Worm (Caenorhabditis elegans): ENCODE measurements around the gene srh-279.

Gene srh-279

DNA sequence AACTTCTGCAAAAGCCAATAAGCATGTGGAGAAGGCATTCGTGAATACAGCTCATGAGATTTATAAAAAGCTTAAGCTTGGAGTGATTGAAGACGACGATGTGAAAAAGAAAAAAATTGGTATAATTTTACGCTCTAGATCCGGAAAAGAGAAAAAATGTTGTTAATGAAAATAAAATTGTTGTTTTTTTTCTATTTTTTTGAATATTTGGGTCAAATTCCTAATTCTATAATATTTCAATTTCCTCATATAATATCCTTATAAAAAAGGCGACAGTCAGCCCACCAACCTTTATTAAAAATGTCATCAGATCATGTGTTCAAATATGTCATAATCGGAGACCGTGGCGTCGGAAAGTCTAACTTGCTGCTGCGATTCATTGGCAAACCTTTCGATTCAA lies 3.2 kb downstream of the srh-279 start, which contains the start of gene rabr-3:
Gene rabr-3 (plus strand): TSS at position 301 of the 400 bp plus-strand sequence.
- no peak for TF ChIP-seq tbx-11 (GFP tag; IDR thresholded peaks at IDR 0.05)
- TF ChIP-seq B0310.2 (tag; optimal IDR thresholded peaks at IDR 0.05), result no peak
- TF ChIP-seq hmbx-1 (tag; optimal IDR thresholded peaks at IDR 0.05), result no peak
- no peak for TF ChIP-seq tra-4 (tag; optimal IDR thresholded peaks at IDR 0.05)

DNA sequence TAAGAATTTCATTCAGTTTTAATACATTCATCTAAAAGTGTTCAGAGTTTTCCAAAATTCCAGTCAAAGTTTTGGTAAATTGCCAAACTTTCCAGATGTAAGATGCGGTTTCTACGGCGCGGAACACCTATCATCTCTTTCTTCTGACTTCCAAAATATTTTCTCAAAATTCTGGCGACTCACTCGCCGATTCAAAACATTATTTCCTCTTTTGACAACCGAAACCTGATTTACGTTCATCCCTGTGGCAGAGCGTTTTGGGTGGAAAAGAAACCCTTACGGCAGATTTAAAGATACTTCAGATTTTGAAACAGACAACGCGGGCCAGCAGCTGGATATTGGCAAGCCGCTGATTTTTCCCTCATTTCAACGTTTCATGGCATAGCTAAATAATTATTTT lies 5.8 kb downstream of the srh-279 start, which contains the start of gene F11A5.5:
Gene F11A5.5 (plus strand): TSS at position 301 of the 400 bp plus-strand sequence.
- TF ChIP-seq tbx-37 (GFP tag; conservative IDR thresholded peaks at IDR 0.05) (no peak), ceh-36 (tag; optimal IDR thresholded peaks at IDR 0.05) (no peak), hmbx-1 (tag; optimal IDR thresholded peaks at IDR 0.05) (no peak), B0310.2 (tag; optimal IDR thresholded peaks at IDR 0.05) (no peak), hnd-1 (tag; optimal IDR thresholded peaks at IDR 0.05) (no peak), flt-1 (GFP tag; IDR thresholded peaks at IDR 0.05) (no peak), hmg-4 (GFP tag; optimal IDR thresholded peaks at IDR 0.05) (no peak), tbx-11 (GFP tag; IDR thresholded peaks at IDR 0.05) (no peak)

DNA sequence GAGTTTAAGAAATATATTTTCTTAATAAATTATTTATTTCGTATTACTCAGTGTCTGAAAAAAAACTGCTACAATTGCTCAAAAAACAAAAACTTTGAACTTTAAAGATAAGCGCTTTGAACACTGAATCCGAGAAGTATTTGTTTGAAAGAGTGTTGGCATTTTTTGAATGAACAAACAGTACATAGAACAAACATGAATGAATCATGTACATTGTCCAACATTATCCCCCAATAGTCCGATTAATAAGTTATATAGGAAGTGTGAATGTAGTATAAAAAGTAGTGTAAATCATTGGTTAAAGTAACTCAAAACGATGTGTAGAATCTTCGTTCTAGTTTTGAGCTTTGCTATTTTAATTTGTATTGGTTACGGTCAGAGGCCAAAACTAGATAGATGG lies 9.5 kb downstream of the srh-279 start, which contains the start of gene F11A5.17:
Gene F11A5.17 (plus strand): TSS at position 301 of the 400 bp plus-strand sequence.
- no peak for TF ChIP-seq flt-1 (GFP tag; IDR thresholded peaks at IDR 0.05)
- TF ChIP-seq ets-7 (tag; optimal IDR thresholded peaks at IDR 0.05), result no peak
- TF ChIP-seq B0310.2 (tag; optimal IDR thresholded peaks at IDR 0.05), result no peak
- no peak for TF ChIP-seq F13C5.2 (tag; optimal IDR thresholded peaks at IDR 0.05)
- TF ChIP-seq ama-1 (optimal IDR thresholded peaks at IDR 0.05), result no peak
- TF ChIP-seq tra-4 (tag; optimal IDR thresholded peaks at IDR 0.05), result no peak
- no peak for TF ChIP-seq ceh-13 (GFP tag; optimal IDR thresholded peaks at IDR 0.05)
- TF ChIP-seq hmg-4 (GFP tag; optimal IDR thresholded peaks at IDR 0.05), result no peak
- no peak for TF ChIP-seq pes-1 (GFP tag; IDR thresholded peaks at IDR 0.05)
- no peak for TF ChIP-seq hnd-1 (tag; optimal IDR thresholded peaks at IDR 0.05)
- no peak for TF ChIP-seq tbx-37 (GFP tag; conservative IDR thresholded peaks at IDR 0.05)

DNA sequence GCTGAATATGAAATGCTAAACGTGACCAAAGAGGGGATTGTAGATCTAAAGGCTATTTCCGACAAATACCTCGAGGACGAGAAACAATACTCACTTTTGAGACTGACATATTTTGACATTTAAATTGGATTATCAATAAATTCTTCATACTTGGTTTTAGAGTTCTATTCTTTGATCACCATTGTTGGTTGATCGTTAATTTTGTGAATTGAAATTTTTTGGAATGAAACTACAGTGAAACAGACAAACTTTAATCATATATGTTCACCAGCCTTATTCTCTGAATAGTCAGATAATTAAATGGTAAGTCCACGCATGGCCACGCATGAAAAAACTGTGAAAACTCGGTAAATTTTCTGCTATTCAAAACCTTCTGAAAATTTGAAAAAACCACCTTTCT lies 10.4 kb downstream of the srh-279 start, which contains the start of gene F11A5.18:
Gene F11A5.18 (plus strand): TSS at position 301 of the 400 bp plus-strand sequence.
- no peak for TF ChIP-seq sea-1 (GFP tag; conservative IDR thresholded peaks at IDR 0.05)
- no peak for TF ChIP-seq hmg-4 (GFP tag; optimal IDR thresholded peaks at IDR 0.05)
- no peak for TF ChIP-seq aly-1 (tag; optimal IDR thresholded peaks at IDR 0.05)
- no peak for TF ChIP-seq ama-1 (optimal IDR thresholded peaks at IDR 0.05)
- TF ChIP-seq flt-1 (GFP tag; IDR thresholded peaks at IDR 0.05), result no peak
- TF ChIP-seq ceh-36 (tag; optimal IDR thresholded peaks at IDR 0.05), result no peak
- TF ChIP-seq hmbx-1 (tag; optimal IDR thresholded peaks at IDR 0.05), result no peak
- no peak for TF ChIP-seq scrt-1 (GFP tag; IDR thresholded peaks at IDR 0.05)
- TF ChIP-seq ceh-13 (GFP tag; optimal IDR thresholded peaks at IDR 0.05), result no peak
- no peak for TF ChIP-seq tra-4 (tag; optimal IDR thresholded peaks at IDR 0.05)
- TF ChIP-seq F13C5.2 (tag; optimal IDR thresholded peaks at IDR 0.05), result no peak
- no peak for TF ChIP-seq ets-7 (tag; optimal IDR thresholded peaks at IDR 0.05)
- no peak for TF ChIP-seq hnd-1 (tag; optimal IDR thresholded peaks at IDR 0.05)
- no peak for TF ChIP-seq tbx-37 (GFP tag; conservative IDR thresholded peaks at IDR 0.05)
- TF ChIP-seq tbx-11 (GFP tag; IDR thresholded peaks at IDR 0.05), result no peak
- no peak for TF ChIP-seq pes-1 (GFP tag; IDR thresholded peaks at IDR 0.05)

DNA sequence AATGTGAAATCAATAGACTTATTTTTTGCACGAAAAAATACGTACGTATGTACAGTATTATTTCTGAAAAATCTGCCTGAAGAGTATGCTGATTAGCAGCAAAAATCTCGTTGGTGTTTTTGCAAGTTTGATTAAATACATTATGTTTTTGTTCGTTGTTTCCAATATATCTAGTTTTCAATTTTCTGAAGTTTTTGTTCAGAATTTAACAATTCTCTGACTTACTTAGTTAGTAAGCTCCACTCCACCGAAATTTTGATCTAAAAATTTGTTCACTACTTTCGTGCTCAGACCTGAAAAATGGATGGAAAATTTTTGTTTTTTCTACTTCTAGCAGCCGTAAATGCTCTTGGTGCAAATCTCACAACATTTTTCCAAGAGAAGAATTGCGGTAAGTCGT lies 12.7 kb downstream of the srh-279 start, which contains the start of gene irld-26:
Gene irld-26 (plus strand): TSS at position 301 of the 400 bp plus-strand sequence.
- TF ChIP-seq tra-4 (tag; optimal IDR thresholded peaks at IDR 0.05), result no peak
- TF ChIP-seq scrt-1 (GFP tag; IDR thresholded peaks at IDR 0.05), result no peak
- no peak for TF ChIP-seq hnd-1 (tag; optimal IDR thresholded peaks at IDR 0.05)
- TF ChIP-seq hmbx-1 (tag; optimal IDR thresholded peaks at IDR 0.05), result no peak

DNA sequence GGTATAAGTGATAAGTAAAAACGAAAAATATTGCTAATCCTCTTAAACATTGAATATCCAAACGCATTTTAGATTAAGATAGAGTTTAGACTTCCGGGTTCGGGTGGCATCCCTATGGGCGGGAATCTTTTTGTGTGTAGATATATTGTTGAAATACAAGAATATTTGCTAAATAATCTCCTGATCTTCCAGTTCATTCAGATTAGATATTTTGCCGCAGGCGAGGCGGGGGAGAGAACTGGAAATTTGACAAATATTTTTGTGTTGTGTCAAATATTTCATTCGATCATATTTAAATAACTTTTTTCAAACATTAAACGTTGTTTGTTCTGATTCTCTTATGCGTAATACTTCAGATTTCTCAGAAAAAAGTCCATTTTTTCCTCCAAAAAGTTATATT lies 17.6 kb downstream of the srh-279 start, which contains the start of gene oac-15:
Gene oac-15 (minus strand): TSS at position 101 of the 400 bp plus-strand sequence.
- TF ChIP-seq B0310.2 (tag; optimal IDR thresholded peaks at IDR 0.05) (no peak), hmbx-1 (tag; optimal IDR thresholded peaks at IDR 0.05) (no peak), ets-7 (tag; optimal IDR thresholded peaks at IDR 0.05) (no peak), ceh-13 (GFP tag; optimal IDR thresholded peaks at IDR 0.05) (no peak), ama-1 (optimal IDR thresholded peaks at IDR 0.05) (no peak), sea-1 (GFP tag; conservative IDR thresholded peaks at IDR 0.05) (no peak), flt-1 (GFP tag; IDR thresholded peaks at IDR 0.05) (no peak)

DNA sequence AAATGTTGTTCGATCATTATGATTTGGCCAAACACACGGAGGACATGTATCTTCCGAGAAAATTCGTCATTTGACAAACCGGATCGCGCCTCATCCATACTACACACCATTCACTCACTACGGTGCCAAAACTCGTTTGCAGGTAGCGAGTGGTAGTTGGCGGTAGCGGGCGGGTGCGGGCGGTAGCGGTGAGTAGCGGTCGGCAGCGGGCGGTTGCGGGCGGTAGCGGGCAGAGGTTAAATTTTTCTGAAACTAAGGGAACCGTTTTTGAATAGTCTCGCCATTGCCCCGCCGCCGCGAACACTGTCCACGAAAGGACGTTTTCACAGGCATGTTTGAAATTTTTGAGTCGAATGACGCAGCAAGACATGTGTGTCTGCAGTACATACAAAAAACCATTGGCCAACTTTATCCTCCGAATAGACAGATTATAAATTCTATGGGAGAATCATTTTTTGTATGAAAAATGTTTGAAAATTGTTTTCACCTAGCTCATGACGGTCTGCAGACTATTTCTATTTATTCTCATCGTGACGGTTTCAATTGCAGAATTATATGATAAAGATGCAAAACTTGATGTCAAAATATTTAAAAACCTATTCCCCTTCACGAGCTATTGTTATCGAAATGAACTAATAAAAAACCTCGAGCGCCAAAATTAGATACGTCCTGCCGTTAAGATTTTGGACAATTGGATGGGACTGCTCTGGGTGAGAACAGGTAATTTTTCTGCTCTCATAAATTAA lies 18.2 kb downstream of the srh-279 start, which contains the start of gene F11A5.16:
Gene F11A5.16 (plus strand): TSS at position 696 of the 746 bp plus-strand sequence.
- TF ChIP-seq ceh-13 (GFP tag; optimal IDR thresholded peaks at IDR 0.05), result no peak
- no peak for TF ChIP-seq hnd-1 (tag; optimal IDR thresholded peaks at IDR 0.05)
- no peak for TF ChIP-seq scrt-1 (GFP tag; IDR thresholded peaks at IDR 0.05)
- TF ChIP-seq ets-7 (tag; optimal IDR thresholded peaks at IDR 0.05), result no peak
- TF ChIP-seq tbx-37 (GFP tag; conservative IDR thresholded peaks at IDR 0.05), result no peak
- TF ChIP-seq flt-1 (GFP tag; IDR thresholded peaks at IDR 0.05), result no peak
- no peak for TF ChIP-seq B0310.2 (tag; optimal IDR thresholded peaks at IDR 0.05)
- no peak for TF ChIP-seq pes-1 (GFP tag; IDR thresholded peaks at IDR 0.05)
- no peak for TF ChIP-seq sea-1 (GFP tag; conservative IDR thresholded peaks at IDR 0.05)
- no peak for TF ChIP-seq tbx-11 (GFP tag; IDR thresholded peaks at IDR 0.05)
- TF ChIP-seq tra-4 (tag; optimal IDR thresholded peaks at IDR 0.05), result no peak
- no peak for TF ChIP-seq hmbx-1 (tag; optimal IDR thresholded peaks at IDR 0.05)
- no peak for TF ChIP-seq aly-1 (tag; optimal IDR thresholded peaks at IDR 0.05)
- no peak for TF ChIP-seq F13C5.2 (tag; optimal IDR thresholded peaks at IDR 0.05)
- no peak for TF ChIP-seq ceh-36 (tag; optimal IDR thresholded peaks at IDR 0.05)
- no peak for TF ChIP-seq ama-1 (optimal IDR thresholded peaks at IDR 0.05)
- TF ChIP-seq hmg-4 (GFP tag; optimal IDR thresholded peaks at IDR 0.05), result no peak

All from whole organism, early embryonic.